Fruit fly (Drosophila melanogaster) whole organism, embryonic: Measurements from ENCODE around the gene CG6479.

Source experiments
- CTCF ChIP-seq: fragments of 200-800 bp; sonication (Bioruptor generic); optimal IDR thresholded peaks from 2 replicates; lab custom pipeline; 2017; ENCODE audit warnings: missing biosample characterization, mild to moderate bottlenecking, missing genetic modification characterization, moderate library complexity
- NfI ChIP-seq: fragments of 200-800 bp; sonication (Bioruptor generic); optimal IDR thresholded peaks from 3 replicates; lab custom pipeline; 2018; ENCODE audit warnings: missing biosample characterization, mild to moderate bottlenecking, missing genetic modification characterization, moderate library complexity

- TF ChIP-seq CTCF (GFP tag; lab: Kevin White, UChicago) (no peak), NfI (GFP tag; lab: Kevin White, UChicago) (no peak)
These were observed 47.7 kb upstream of the CG6479 start for dm6 chr3L:17386612-17387382.
